Worm (Caenorhabditis elegans): ENCODE data around the gene pno-1.
A peak's percentile ranks its signal among the peaks of the same experiment; 100 is the strongest.

pno-1 gene

DNA sequence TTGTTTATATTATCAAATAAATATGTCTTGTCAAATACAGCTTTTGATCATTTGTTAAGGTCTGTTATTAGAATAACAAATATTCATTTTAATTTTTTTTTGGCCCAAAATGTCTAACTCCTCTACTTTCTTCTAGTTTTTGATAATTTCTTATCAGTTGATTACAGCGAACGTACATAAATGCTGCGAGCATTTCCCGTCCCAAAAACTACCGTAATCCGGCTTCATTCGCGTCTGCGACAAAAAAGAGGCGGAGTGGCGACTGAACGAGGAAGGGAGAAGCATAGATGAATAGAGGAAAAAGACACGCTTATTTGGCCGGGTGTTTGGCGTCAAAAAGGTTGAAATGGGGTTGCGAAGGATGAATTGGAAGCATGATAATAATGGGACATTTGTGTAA, 2.1 kb downstream of the pno-1 start (continued):
- TF ChIP-seq aptf-3 (GFP tag; IDR thresholded peaks at IDR 0.05) (no peak), Y67H2A.10 (GFP tag; conservative IDR thresholded peaks at IDR 0.05) (no peak), attf-5 (GFP tag; optimal IDR thresholded peaks at IDR 0.05) (no peak), Y79H2A.3 (GFP tag; conservative IDR thresholded peaks at IDR 0.05) (no peak), lin-40 (tag; optimal IDR thresholded peaks at IDR 0.05) (no peak), F55B11.4 (tag; optimal IDR thresholded peaks at IDR 0.05; ENCODE audit: borderline replicate concordance, insufficient read depth) (no peak), nfyb-1 (GFP tag; IDR thresholded peaks at IDR 0.05) (no peak), lsy-27 (tag; optimal IDR thresholded peaks at IDR 0.05; ENCODE audit: borderline replicate concordance, insufficient read depth) (no peak), nhr-80 (tag; optimal IDR thresholded peaks at IDR 0.05) (peak; percentile 86), lin-26 (GFP tag; IDR thresholded peaks at IDR 0.05) (no peak), C17E4.6 (GFP tag; IDR thresholded peaks at IDR 0.05) (no peak), lag-1 (GFP tag; IDR thresholded peaks at IDR 0.05) (no peak), unc-130 (GFP tag; optimal IDR thresholded peaks at IDR 0.05) (no peak), mel-28 (tag; optimal IDR thresholded peaks at IDR 0.05; ENCODE audit: borderline replicate concordance) (no peak), ceh-40 (GFP tag; IDR thresholded peaks at IDR 0.05) (no peak), hsf-1 (GFP tag; IDR thresholded peaks at IDR 0.05) (no peak), ceh-58 (GFP tag; IDR thresholded peaks at IDR 0.05) (no peak), hrde-1 (tag; optimal IDR thresholded peaks at IDR 0.05; ENCODE audit: borderline replicate concordance) (no peak), hlh-12 (tag; optimal IDR thresholded peaks at IDR 0.05) (no peak), aptf-2 (GFP tag; conservative IDR thresholded peaks at IDR 0.05) (no peak), tbp1 (GFP tag; optimal IDR thresholded peaks at IDR 0.05) (peak; percentile 13), Y95B8A.8 (GFP tag; IDR thresholded peaks at IDR 0.05) (no peak), lin-35 (GFP tag; optimal IDR thresholded peaks at IDR 0.05) (no peak), Y53F4B.3 (GFP tag; IDR thresholded peaks at IDR 0.05) (no peak), atf-7 (tag; optimal IDR thresholded peaks at IDR 0.05) (no peak), dpff-1 (tag; optimal IDR thresholded peaks at IDR 0.05) (no peak), F23B12.7 (tag; optimal IDR thresholded peaks at IDR 0.05; ENCODE audit: insufficient read depth) (no peak), egl-44 (GFP tag; IDR thresholded peaks at IDR 0.05) (no peak), ztf-25 (GFP tag; IDR thresholded peaks at IDR 0.05) (no peak), snpc-4 (GFP tag; optimal IDR thresholded peaks at IDR 0.05) (no peak), snpc-4 (tag; optimal IDR thresholded peaks at IDR 0.05) (peak in 1 of 4 experiments; percentile 4), madf-3 (GFP tag; IDR thresholded peaks at IDR 0.05) (0 out of 2 replicates have a peak, but pooled peaks have one; percentile 61), attf-6 (GFP tag; IDR thresholded peaks at IDR 0.05) (no peak), lin-54 (GFP tag; optimal IDR thresholded peaks at IDR 0.05) (no peak), ZK185.1 (tag; optimal IDR thresholded peaks at IDR 0.05; ENCODE audit: poor library complexity, severe bottlenecking) (no peak), egl-18 (GFP tag; IDR thresholded peaks at IDR 0.05) (no peak), let-526 (GFP tag; IDR thresholded peaks at IDR 0.05) (no peak), F57C9.4 (tag; optimal IDR thresholded peaks at IDR 0.05) (no peak), ztf-3 (GFP tag; optimal IDR thresholded peaks at IDR 0.05) (no peak), efl-1 (GFP tag; optimal IDR thresholded peaks at IDR 0.05) (no peak), ceh-27 (GFP tag; optimal IDR thresholded peaks at IDR 0.05) (no peak), somi-1 (GFP tag; optimal IDR thresholded peaks at IDR 0.05) (no peak), ceh-91 (GFP tag; IDR thresholded peaks at IDR 0.05) (no peak), F37B4.10 (GFP tag; IDR thresholded peaks at IDR 0.05) (no peak), ccch-3 (GFP tag; optimal IDR thresholded peaks at IDR 0.05) (no peak), madf-6 (GFP tag; IDR thresholded peaks at IDR 0.05) (no peak), C06A6.2 (GFP tag; conservative IDR thresholded peaks at IDR 0.05) (no peak), Y56A3A.18 (GFP tag; IDR thresholded peaks at IDR 0.05) (0 out of 2 replicates have a peak, but pooled peaks have one; percentile 8), cebp-2 (GFP tag; IDR thresholded peaks at IDR 0.05) (no peak), repo-1 (tag; optimal IDR thresholded peaks at IDR 0.05) (no peak)

Measured in whole organism, young adult.